Fruit fly (Drosophila melanogaster): Measurements from ENCODE around the gene Ubx.

- no peak for TF ChIP-seq CTCF (optimal IDR thresholded peaks at IDR 0.05)
- no peak for TF ChIP-seq CG8478 (optimal IDR thresholded peaks at IDR 0.05)
Measured at dm6 chr3R:16751234-16751633, 17.0 kb upstream of the Ubx start, which contains the start of gene CG31275.
